Fruit fly (Drosophila melanogaster) whole organism, embryonic: ENCODE data around the gene Fas3.
A peak's percentile ranks its signal among the peaks of the same experiment; 100 is the strongest.

Experiments
- CG10274 ChIP-seq: fragments of 200-800 bp; sonication (Bioruptor generic); optimal IDR thresholded peaks from 3 replicates; lab custom pipeline; 2017; ENCODE audit warnings: missing biosample characterization, mild to moderate bottlenecking, missing genetic modification characterization
- CG10431 ChIP-seq: fragments of 200-800 bp; sonication (Bioruptor generic); optimal IDR thresholded peaks from 3 replicates; lab custom pipeline; 2018; ENCODE audit warnings: missing biosample characterization, mild to moderate bottlenecking, missing genetic modification characterization
- CG10979 ChIP-seq: fragments of 200-800 bp; sonication (Bioruptor generic); optimal IDR thresholded peaks from 2 replicates; lab custom pipeline; 2018; ENCODE audit warnings: missing biosample characterization, mild to moderate bottlenecking, missing genetic modification characterization, moderate library complexity
- CG11504 ChIP-seq: fragments of 200-800 bp; sonication (Bioruptor generic); optimal IDR thresholded peaks from 3 replicates; lab custom pipeline; 2019; ENCODE audit warnings: missing biosample characterization, mild to moderate bottlenecking, missing genetic modification characterization, moderate library complexity
- CG11695 ChIP-seq: fragments of 200-800 bp; sonication (Bioruptor generic); IDR thresholded peaks from 3 replicates; pipeline ENCODE4 v1.3.6; 2022; ENCODE audit warnings: missing biosample characterization, missing genetic modification characterization
- CG13123 ChIP-seq: fragments of 200-800 bp; sonication (Bioruptor generic); optimal IDR thresholded peaks from 2 replicates; lab custom pipeline; 2016; ENCODE audit warnings: missing biosample characterization, missing genetic modification characterization
- CG14441 ChIP-seq: fragments of 200-800 bp; sonication (Bioruptor generic); IDR thresholded peaks from 2 replicates; pipeline ENCODE4 v1.3.6; 2022; ENCODE audit warnings: missing biosample characterization, missing genetic modification characterization
- CG14965 ChIP-seq: fragments of 200-800 bp; sonication (Bioruptor generic); optimal IDR thresholded peaks from 2 replicates; lab custom pipeline; 2016; ENCODE audit warnings: missing biosample characterization, missing genetic modification characterization, borderline replicate concordance
- CG16813 ChIP-seq: fragments of 200-800 bp; sonication (Bioruptor generic); IDR thresholded peaks from 3 replicates; pipeline ENCODE4 v1.3.6; 2022; ENCODE audit warnings: missing biosample characterization, missing genetic modification characterization; ENCODE audit not compliant: partially characterized antibody
- CG17385 ChIP-seq: fragments of 200-800 bp; sonication (Bioruptor generic); optimal IDR thresholded peaks from 3 replicates; lab custom pipeline; 2018; ENCODE audit warnings: missing biosample characterization, mild to moderate bottlenecking, missing genetic modification characterization
- CG18262 ChIP-seq: fragments of 200-800 bp; optimal IDR thresholded peaks from 3 replicates; lab custom pipeline; 2019; ENCODE audit warnings: missing biosample characterization, mild to moderate bottlenecking, missing genetic modification characterization, moderate library complexity
- CG2116 ChIP-seq: fragments of 200-800 bp; sonication (Bioruptor generic); optimal IDR thresholded peaks from 3 replicates; lab custom pipeline; 2018; ENCODE audit warnings: missing biosample characterization, mild to moderate bottlenecking, missing genetic modification characterization
- CG2199 ChIP-seq: fragments of 200-800 bp; sonication (Bioruptor generic); IDR thresholded peaks from 3 replicates; pipeline ENCODE4 v1.3.6; 2022; ENCODE audit warnings: missing biosample characterization, missing genetic modification characterization
- CG2712 ChIP-seq: fragments of 200-800 bp; optimal IDR thresholded peaks from 3 replicates; lab custom pipeline; 2019; ENCODE audit warnings: missing biosample characterization, mild to moderate bottlenecking, missing genetic modification characterization, moderate library complexity
- CG31365 ChIP-seq: fragments of 200-800 bp; sonication (Bioruptor generic); optimal IDR thresholded peaks from 2 replicates; lab custom pipeline; 2018; ENCODE audit warnings: missing biosample characterization, mild to moderate bottlenecking, missing genetic modification characterization
- CG3281 ChIP-seq: fragments of 200-800 bp; sonication (Bioruptor generic); optimal IDR thresholded peaks from 3 replicates; lab custom pipeline; 2017; ENCODE audit warnings: missing biosample characterization, mild to moderate bottlenecking, missing genetic modification characterization
- CG3407 ChIP-seq: fragments of 200-800 bp; sonication (Bioruptor generic); optimal IDR thresholded peaks from 2 replicates; lab custom pipeline; 2018; ENCODE audit warnings: missing biosample characterization, mild to moderate bottlenecking, missing genetic modification characterization
- CG43689 ChIP-seq: fragments of 200-800 bp; sonication (Bioruptor generic); IDR thresholded peaks from 2 replicates; pipeline ENCODE4 v1.3.6; 2022; ENCODE audit warnings: missing biosample characterization, missing genetic modification characterization
- CG5245 ChIP-seq: fragments of 200-800 bp; sonication (Bioruptor generic); optimal IDR thresholded peaks from 3 replicates; lab custom pipeline; 2016; ENCODE audit warnings: missing biosample characterization, missing genetic modification characterization
- CG6654 ChIP-seq: fragments of 200-800 bp; sonication (Bioruptor generic); optimal IDR thresholded peaks from 2 replicates; lab custom pipeline; 2017; ENCODE audit warnings: missing biosample characterization, mild to moderate bottlenecking, missing genetic modification characterization
- CG6689 ChIP-seq: fragments of 200-800 bp; sonication (Bioruptor generic); IDR thresholded peaks from 2 replicates; pipeline ENCODE4 v1.3.6; 2022; ENCODE audit warnings: missing biosample characterization, missing genetic modification characterization
- CG7372 ChIP-seq: fragments of 200-800 bp; sonication (Bioruptor generic); IDR thresholded peaks from 2 replicates; pipeline ENCODE4 v1.3.6; 2022; ENCODE audit warnings: missing biosample characterization, missing genetic modification characterization
- CG7786 ChIP-seq: fragments of 200-800 bp; sonication (Bioruptor generic); optimal IDR thresholded peaks from 2 replicates; lab custom pipeline; 2016; ENCODE audit warnings: missing biosample characterization, missing genetic modification characterization
- CG9932 ChIP-seq: fragments of 200-800 bp; sonication (Bioruptor generic); IDR thresholded peaks from 2 replicates; pipeline ENCODE4 v1.3.6; 2022; ENCODE audit warnings: missing biosample characterization, missing genetic modification characterization
- Dref ChIP-seq: fragments of 200-800 bp; sonication (Bioruptor generic); IDR thresholded peaks from 2 replicates; pipeline ENCODE4 v1.3.6; 2022; ENCODE audit warnings: missing biosample characterization, missing genetic modification characterization
- Fer3 ChIP-seq: fragments of 200-800 bp; sonication (Bioruptor generic); optimal IDR thresholded peaks from 2 replicates; lab custom pipeline; 2018; ENCODE audit warnings: missing biosample characterization, mild to moderate bottlenecking, missing genetic modification characterization, moderate library complexity
- H15 ChIP-seq: fragments of 200-800 bp; sonication (Bioruptor generic); IDR thresholded peaks from 3 replicates; pipeline ENCODE4 v1.3.6; 2022; ENCODE audit warnings: missing biosample characterization, missing genetic modification characterization
- HLHmδ ChIP-seq: fragments of 200-800 bp; sonication (Bioruptor generic); optimal IDR thresholded peaks from 2 replicates; lab custom pipeline; 2018; ENCODE audit warnings: missing biosample characterization, mild to moderate bottlenecking, missing genetic modification characterization, moderate library complexity
- Kr ChIP-seq: fragments of 200-800 bp; sonication (Bioruptor generic); optimal IDR thresholded peaks from 2 replicates; lab custom pipeline; 2017; ENCODE audit warnings: missing biosample characterization, mild to moderate bottlenecking, missing genetic modification characterization
- NfI ChIP-seq: fragments of 200-800 bp; sonication (Bioruptor generic); optimal IDR thresholded peaks from 3 replicates; lab custom pipeline; 2018; ENCODE audit warnings: missing biosample characterization, mild to moderate bottlenecking, missing genetic modification characterization, moderate library complexity
- Scr ChIP-seq: fragments of 200-800 bp; sonication (Bioruptor generic); IDR thresholded peaks from 2 replicates; pipeline ENCODE4 v1.3.6; 2022; ENCODE audit warnings: missing biosample characterization, missing genetic modification characterization; ENCODE audit not compliant: partially characterized antibody
- Sox102F ChIP-seq: fragments of 200-800 bp; sonication (Bioruptor generic); optimal IDR thresholded peaks from 2 replicates; lab custom pipeline; 2018; ENCODE audit warnings: missing biosample characterization, mild to moderate bottlenecking, missing genetic modification characterization, moderate library complexity
- al ChIP-seq: fragments of 200-800 bp; sonication (Bioruptor generic); IDR thresholded peaks from 2 replicates; pipeline ENCODE4 v1.3.6; 2022; ENCODE audit warnings: missing biosample characterization, missing genetic modification characterization
- ash1 ChIP-seq: fragments of 200-800 bp; sonication (Bioruptor generic); optimal IDR thresholded peaks from 2 replicates; lab custom pipeline; 2018; ENCODE audit warnings: missing biosample characterization, mild to moderate bottlenecking, missing genetic modification characterization
- bab2 ChIP-seq: fragments of 200-800 bp; sonication (Bioruptor generic); optimal IDR thresholded peaks from 2 replicates; lab custom pipeline; 2016; ENCODE audit warnings: missing biosample characterization, missing genetic modification characterization
- cg ChIP-seq: fragments of 200-800 bp; sonication (Bioruptor generic); optimal IDR thresholded peaks from 3 replicates; lab custom pipeline; 2019; ENCODE audit warnings: missing biosample characterization, mild to moderate bottlenecking, missing genetic modification characterization, moderate library complexity
- chinmo ChIP-seq: fragments of 200-800 bp; sonication (Bioruptor generic); IDR thresholded peaks from 4 replicates; pipeline ENCODE4 v1.3.6; 2022; ENCODE audit warnings: missing biosample characterization, missing genetic modification characterization; ENCODE audit not compliant: partially characterized antibody
- corto ChIP-seq: fragments of 200-800 bp; sonication (Bioruptor generic); optimal IDR thresholded peaks from 2 replicates; lab custom pipeline; 2016; ENCODE audit warnings: missing biosample characterization, mild to moderate bottlenecking, missing genetic modification characterization, moderate library complexity
- dmrt11E ChIP-seq: fragments of 200-800 bp; sonication (Bioruptor generic); optimal IDR thresholded peaks from 3 replicates; lab custom pipeline; 2018; ENCODE audit warnings: missing biosample characterization, mild to moderate bottlenecking, missing genetic modification characterization, moderate library complexity
- eve ChIP-seq, 2 experiments: fragments of >200 bp; optimal IDR thresholded peaks; 2 replicates each; lab custom pipeline; 2017; ENCODE audit warnings: missing biosample characterization in 2 of 2, missing genetic modification characterization in 2 of 2
- fd96Cb ChIP-seq: fragments of 200-800 bp; sonication (Bioruptor generic); optimal IDR thresholded peaks from 2 replicates; lab custom pipeline; 2018; ENCODE audit warnings: missing biosample characterization, mild to moderate bottlenecking, missing genetic modification characterization, moderate library complexity
- phol ChIP-seq: fragments of 200-800 bp; sonication (Bioruptor generic); optimal IDR thresholded peaks from 3 replicates; lab custom pipeline; 2018; ENCODE audit warnings: missing biosample characterization, mild to moderate bottlenecking, missing genetic modification characterization, moderate library complexity
- prd ChIP-seq, 3 experiments: fragments of >200 bp in 2 of 3; fragments of 200-800 bp in 1 of 3; sonication (Bioruptor generic) in 1 of 3; optimal IDR thresholded peaks in 2 of 3; IDR thresholded peaks in 1 of 3; 2 replicates in 2 of 3; 3 replicates in 1 of 3; pipeline versions ENCODE4 v1.3.6 to Lab custom; 2017 to 2022; ENCODE audit warnings: missing biosample characterization in 1 of 3, missing genetic modification characterization in 1 of 3
- rib ChIP-seq: fragments of 200-800 bp; sonication (Bioruptor generic); IDR thresholded peaks from 2 replicates; pipeline ENCODE4 v1.3.6; 2022; ENCODE audit warnings: missing biosample characterization, missing genetic modification characterization
- scrt ChIP-seq: fragments of 200-800 bp; sonication (Bioruptor generic); optimal IDR thresholded peaks from 2 replicates; lab custom pipeline; 2018; ENCODE audit warnings: missing biosample characterization, mild to moderate bottlenecking, missing genetic modification characterization, moderate library complexity
- sug ChIP-seq: fragments of 200-800 bp; optimal IDR thresholded peaks from 2 replicates; lab custom pipeline; 2019; ENCODE audit warnings: missing biosample characterization, mild to moderate bottlenecking, missing genetic modification characterization, moderate library complexity
- z ChIP-seq: fragments of 200-800 bp; sonication (Bioruptor generic); IDR thresholded peaks from 3 replicates; pipeline ENCODE4 v1.3.6; 2022; ENCODE audit warnings: missing biosample characterization, missing genetic modification characterization

Gene Fas3

dm6 chr2L:18313922-18314712 is 5.8 kb upstream of the Fas3 start (continued):
- TF ChIP-seq HLHmδ (GFP tag; lab: Kevin White, UChicago) (no peak), CG16813 (GFP tag; lab: Robert Waterston, UW) (no peak), Dref (GFP tag; lab: Robert Waterston, UW) (no peak), eve (GFP tag; optimal IDR thresholded peaks at IDR 0.05; lab: Kevin White, UChicago) (peak in 1 of 2 experiments; percentile 19), cg (GFP tag; lab: Kevin White, UChicago) (peak; percentile 76), CG7372 (no peak)

dm6 chr2L:18315454-18315853 is 4.4 kb upstream of the Fas3 start:
- TF ChIP-seq rib: no peak
- no peak for TF ChIP-seq CG6654
- TF ChIP-seq CG10274 (GFP tag; lab: Kevin White, UChicago): no peak
- TF ChIP-seq scrt (GFP tag; lab: Kevin White, UChicago): no peak
- TF ChIP-seq chinmo (GFP tag; lab: Robert Waterston, UW): no peak
- TF ChIP-seq CG18262 (tag; lab: Kevin White, UChicago): peak; percentile 33
- no peak for TF ChIP-seq CG2199 (GFP tag; lab: Robert Waterston, UW)
- TF ChIP-seq fd96Cb (tag; lab: Kevin White, UChicago): no peak
- TF ChIP-seq CG31365 (tag; lab: Kevin White, UChicago): no peak
- peak; percentile 48 for TF ChIP-seq dmrt11E (tag; lab: Kevin White, UChicago)
- TF ChIP-seq CG7786 (GFP tag; lab: Kevin White, UChicago): no peak
- TF ChIP-seq CG3281: no peak
- no peak for TF ChIP-seq CG2116 (GFP tag; lab: Kevin White, UChicago)
- TF ChIP-seq CG14441: no peak
- TF ChIP-seq Sox102F (GFP tag; lab: Kevin White, UChicago): peak; percentile 18
- TF ChIP-seq corto (GFP tag; lab: Kevin White, UChicago): no peak
- peak; percentile 48 for TF ChIP-seq CG2712 (tag; lab: Kevin White, UChicago)
- no peak for TF ChIP-seq bab2
- peak; percentile 38 for TF ChIP-seq CG10979 (tag; lab: Kevin White, UChicago)
- TF ChIP-seq CG11504 (tag; lab: Kevin White, UChicago): peak; percentile 74
- no peak for TF ChIP-seq Fer3 (tag; lab: Kevin White, UChicago)
- no peak for TF ChIP-seq NfI (GFP tag; lab: Kevin White, UChicago)
- TF ChIP-seq CG5245 (GFP tag; lab: Kevin White, UChicago): no peak
- TF ChIP-seq Kr (GFP tag; lab: Kevin White, UChicago): no peak
- TF ChIP-seq CG3407 (GFP tag; lab: Kevin White, UChicago): no peak
- TF ChIP-seq phol (tag; lab: Kevin White, UChicago): peak; percentile 24
- no peak for TF ChIP-seq CG43689
- no peak for TF ChIP-seq al (GFP tag; lab: Robert Waterston, UW)
- no peak for TF ChIP-seq CG14965 (GFP tag; lab: Kevin White, UChicago)
- no peak for TF ChIP-seq H15
- 0 out of 3 replicates have a peak, but pooled peaks have one; percentile 6 for TF ChIP-seq CG11695 (GFP tag; lab: Robert Waterston, UW)
- no peak for TF ChIP-seq ash1 (GFP tag; lab: Kevin White, UChicago)
- no peak for TF ChIP-seq Scr (GFP tag; lab: Robert Waterston, UW)
- TF ChIP-seq CG9932 (GFP tag; lab: Robert Waterston, UW): no peak
- no peak for TF ChIP-seq z (GFP tag; lab: Robert Waterston, UW)
- no peak for TF ChIP-seq CG13123 (GFP tag; lab: Kevin White, UChicago)
- TF ChIP-seq CG6689 (GFP tag; lab: Robert Waterston, UW): 0 out of 2 replicates have a peak, but pooled peaks have one; percentile 18
- no peak for TF ChIP-seq prd (optimal IDR thresholded peaks at IDR 0.05; lab: Kevin White, UChicago)
- no peak for TF ChIP-seq prd (GFP tag; IDR thresholded peaks at IDR 0.05; lab: Robert Waterston, UW)
- TF ChIP-seq CG10431: no peak
- no peak for TF ChIP-seq sug (tag; lab: Kevin White, UChicago)
- TF ChIP-seq CG17385 (GFP tag; lab: Kevin White, UChicago): no peak
